Fruit fly (Drosophila melanogaster) whole organism, prepupa: ENCODE measurements around the gene CG7556.
A peak's percentile ranks its signal among the peaks of the same experiment; 100 is the strongest.

Experiments used
- Blimp-1 ChIP-seq: fragments of 200-800 bp; sonication (Bioruptor generic); optimal IDR thresholded peaks from 3 replicates; lab custom pipeline; 2017; ENCODE audit warnings: missing biosample characterization, missing genetic modification characterization, mild to moderate bottlenecking, moderate library complexity, missing genetic modification reagents
- CG10631 ChIP-seq: fragments of 200-800 bp; sonication (Bioruptor generic); optimal IDR thresholded peaks from 2 replicates; lab custom pipeline; 2016; ENCODE audit warnings: missing biosample characterization, missing genetic modification characterization
- CG10669 ChIP-seq: fragments of 200-800 bp; sonication (Bioruptor generic); optimal IDR thresholded peaks from 3 replicates; lab custom pipeline; 2018; ENCODE audit warnings: missing biosample characterization, mild to moderate bottlenecking, missing genetic modification characterization, moderate library complexity
- CG11762 ChIP-seq: fragments of 200-800 bp; sonication (Bioruptor generic); optimal IDR thresholded peaks from 3 replicates; lab custom pipeline; 2016; ENCODE audit warnings: missing biosample characterization, missing genetic modification characterization; ENCODE audit not compliant: insufficient read depth
- CG11902 ChIP-seq: fragments of 200-800 bp; sonication (Bioruptor generic); optimal IDR thresholded peaks from 3 replicates; lab custom pipeline; 2016; ENCODE audit warnings: missing biosample characterization, missing genetic modification characterization
- CG1621 ChIP-seq: fragments of 200-800 bp; sonication (Bioruptor generic); optimal IDR thresholded peaks from 3 replicates; lab custom pipeline; 2018; ENCODE audit warnings: missing biosample characterization, mild to moderate bottlenecking, missing genetic modification characterization
- CG16779 ChIP-seq: fragments of 200-800 bp; sonication (Bioruptor generic); optimal IDR thresholded peaks from 3 replicates; lab custom pipeline; 2017; ENCODE audit warnings: missing biosample characterization, mild to moderate bottlenecking, missing genetic modification characterization
- CG3032 ChIP-seq: fragments of 200-800 bp; optimal IDR thresholded peaks from 2 replicates; lab custom pipeline; 2019; ENCODE audit warnings: missing biosample characterization, mild to moderate bottlenecking, missing genetic modification characterization, moderate library complexity
- CG31627 ChIP-seq: fragments of 200-800 bp; sonication (Bioruptor generic); optimal IDR thresholded peaks from 3 replicates; lab custom pipeline; 2016; ENCODE audit warnings: missing biosample characterization, missing genetic modification characterization
- CG34406 ChIP-seq: fragments of 200-800 bp; sonication (Bioruptor generic); optimal IDR thresholded peaks from 3 replicates; lab custom pipeline; 2016; ENCODE audit warnings: missing biosample characterization, missing genetic modification characterization
- CG3919 ChIP-seq: fragments of 200-800 bp; sonication (Bioruptor generic); optimal IDR thresholded peaks from 3 replicates; lab custom pipeline; 2016; ENCODE audit warnings: missing biosample characterization, missing genetic modification characterization
- CG4318 ChIP-seq: fragments of 200-800 bp; sonication (Bioruptor generic); optimal IDR thresholded peaks from 3 replicates; lab custom pipeline; 2017; ENCODE audit warnings: missing biosample characterization, mild to moderate bottlenecking, missing genetic modification characterization
- CG6163 ChIP-seq: fragments of 200-800 bp; sonication (Bioruptor generic); IDR thresholded peaks from 3 replicates; pipeline ENCODE4 v1.3.6; 2022; ENCODE audit warnings: missing biosample characterization, missing genetic modification characterization
- CG6276 ChIP-seq: fragments of 200-800 bp; sonication (Bioruptor generic); optimal IDR thresholded peaks from 2 replicates; lab custom pipeline; 2017; ENCODE audit warnings: missing biosample characterization, mild to moderate bottlenecking, missing genetic modification characterization
- CG6792 ChIP-seq: fragments of 200-800 bp; sonication (Bioruptor generic); optimal IDR thresholded peaks from 3 replicates; lab custom pipeline; 2016; ENCODE audit warnings: missing biosample characterization, missing genetic modification characterization
- CG6808 ChIP-seq: fragments of 200-800 bp; sonication (Bioruptor generic); optimal IDR thresholded peaks from 3 replicates; lab custom pipeline; 2017; ENCODE audit warnings: missing biosample characterization, missing genetic modification characterization, mild to moderate bottlenecking, moderate library complexity, missing genetic modification reagents
- CG7368 ChIP-seq: fragments of 200-800 bp; sonication (Bioruptor generic); optimal IDR thresholded peaks from 3 replicates; lab custom pipeline; 2016; ENCODE audit warnings: missing biosample characterization, missing genetic modification characterization
- CG9139 ChIP-seq: fragments of 200-800 bp; sonication (Bioruptor generic); optimal IDR thresholded peaks from 3 replicates; lab custom pipeline; 2017; ENCODE audit warnings: missing biosample characterization, mild to moderate bottlenecking, missing genetic modification characterization
- Eip78C ChIP-seq: fragments of 200-800 bp; sonication (Bioruptor generic); peaks from one replicate; lab custom pipeline; 2016; ENCODE audit warnings: missing biosample characterization, missing genetic modification characterization
- Eip93F ChIP-seq: fragments of 200-800 bp; sonication (Bioruptor generic); optimal IDR thresholded peaks from 2 replicates; lab custom pipeline; 2016; ENCODE audit warnings: missing biosample characterization, mild to moderate bottlenecking, missing genetic modification characterization
- Ets21C ChIP-seq: fragments of 200-800 bp; sonication (Bioruptor generic); optimal IDR thresholded peaks from 3 replicates; lab custom pipeline; 2016; ENCODE audit warnings: missing biosample characterization, missing genetic modification characterization
- Ets96B ChIP-seq: fragments of 200-800 bp; optimal IDR thresholded peaks from 2 replicates; lab custom pipeline; 2019; ENCODE audit warnings: missing biosample characterization, mild to moderate bottlenecking, missing genetic modification characterization, moderate library complexity
- Hr38 ChIP-seq: sonication (Bioruptor generic); optimal IDR thresholded peaks from 2 replicates; lab custom pipeline; 2016; ENCODE audit warnings: missing biosample characterization, missing genetic modification characterization
- Hr39 ChIP-seq: fragments of 200-800 bp; sonication (Bioruptor generic); optimal IDR thresholded peaks from 2 replicates; lab custom pipeline; 2016; ENCODE audit warnings: missing biosample characterization, missing genetic modification characterization
- Hr4 ChIP-seq: fragments of 200-800 bp; sonication (Bioruptor generic); optimal IDR thresholded peaks from 3 replicates; lab custom pipeline; 2016; ENCODE audit warnings: missing biosample characterization, missing genetic modification characterization
- Lpt ChIP-seq: fragments of 200-800 bp; sonication (Bioruptor generic); optimal IDR thresholded peaks from 3 replicates; lab custom pipeline; 2016; ENCODE audit warnings: missing biosample characterization, missing genetic modification characterization
- OdsH ChIP-seq: fragments of 200-800 bp; sonication (Bioruptor generic); optimal IDR thresholded peaks from 3 replicates; lab custom pipeline; 2016; ENCODE audit warnings: missing biosample characterization, missing genetic modification characterization
- Smox ChIP-seq: fragments of 200-800 bp; sonication (Bioruptor generic); optimal IDR thresholded peaks from 3 replicates; lab custom pipeline; 2016; ENCODE audit warnings: missing biosample characterization, missing genetic modification characterization
- Sox102F ChIP-seq: fragments of 200-800 bp; sonication (Bioruptor generic); optimal IDR thresholded peaks from 2 replicates; lab custom pipeline; 2016; ENCODE audit warnings: missing biosample characterization, mild to moderate bottlenecking, missing genetic modification characterization
- Sox14 ChIP-seq: fragments of 200-800 bp; sonication (Bioruptor generic); optimal IDR thresholded peaks from 3 replicates; lab custom pipeline; 2016; ENCODE audit warnings: missing biosample characterization, missing genetic modification characterization
- Sox15 ChIP-seq: fragments of 200-800 bp; sonication (Bioruptor generic); optimal IDR thresholded peaks from 3 replicates; lab custom pipeline; 2016; ENCODE audit warnings: missing biosample characterization, missing genetic modification characterization
- acj6 ChIP-seq: fragments of 200-800 bp; sonication (Bioruptor generic); optimal IDR thresholded peaks from 3 replicates; lab custom pipeline; 2016; ENCODE audit warnings: missing biosample characterization, missing genetic modification characterization
- cyc ChIP-seq: fragments of 200-800 bp; sonication (Bioruptor generic); optimal IDR thresholded peaks from 3 replicates; lab custom pipeline; 2016; ENCODE audit warnings: missing biosample characterization, missing genetic modification characterization
- dac ChIP-seq: fragments of 200-800 bp; sonication (Bioruptor generic); optimal IDR thresholded peaks from 2 replicates; lab custom pipeline; 2017; ENCODE audit warnings: missing biosample characterization, mild to moderate bottlenecking, missing genetic modification characterization
- dsx ChIP-seq: fragments of 200-800 bp; optimal IDR thresholded peaks from 3 replicates; lab custom pipeline; 2019; ENCODE audit warnings: missing biosample characterization, mild to moderate bottlenecking, missing genetic modification characterization, moderate library complexity; ENCODE audit not compliant: poor library complexity, severe bottlenecking
- eg ChIP-seq: fragments of 200-800 bp; sonication (Bioruptor generic); IDR thresholded peaks from 3 replicates; pipeline ENCODE4 v1.3.6; 2022; ENCODE audit warnings: missing biosample characterization, missing genetic modification characterization
- fd59A ChIP-seq: fragments of 200-800 bp; sonication (Bioruptor generic); optimal IDR thresholded peaks from 2 replicates; lab custom pipeline; 2017; ENCODE audit warnings: missing biosample characterization, mild to moderate bottlenecking, missing genetic modification characterization, missing genetic modification reagents
- fd85E ChIP-seq: fragments of 200-800 bp; sonication (Bioruptor generic); optimal IDR thresholded peaks from 3 replicates; lab custom pipeline; 2016; ENCODE audit warnings: missing biosample characterization, missing genetic modification characterization
- fkh ChIP-seq: fragments of 200-800 bp; sonication (Bioruptor generic); optimal IDR thresholded peaks from 3 replicates; lab custom pipeline; 2017; ENCODE audit warnings: missing biosample characterization, mild to moderate bottlenecking, missing genetic modification characterization, moderate library complexity
- lz ChIP-seq: fragments of 200-800 bp; sonication (Bioruptor generic); optimal IDR thresholded peaks from 3 replicates; lab custom pipeline; 2016; ENCODE audit warnings: missing biosample characterization, missing genetic modification characterization
- net ChIP-seq: fragments of 200-800 bp; sonication (Bioruptor generic); optimal IDR thresholded peaks from 3 replicates; lab custom pipeline; 2016; ENCODE audit warnings: missing biosample characterization, missing genetic modification characterization
- salr ChIP-seq, 2 experiments: fragments of 200-800 bp; sonication (Bioruptor generic); optimal IDR thresholded peaks; 3 replicates each; lab custom pipeline; 2016 to 2018; ENCODE audit warnings: missing biosample characterization in 2 of 2, missing genetic modification characterization in 2 of 2, mild to moderate bottlenecking in 1 of 2
- spab ChIP-seq: fragments of 200-800 bp; sonication (Bioruptor generic); optimal IDR thresholded peaks from 2 replicates; lab custom pipeline; 2017; ENCODE audit warnings: missing biosample characterization, mild to moderate bottlenecking, missing genetic modification characterization, missing genetic modification reagents
- ss ChIP-seq, 2 experiments: fragments of 200-800 bp; sonication (Bioruptor generic); optimal IDR thresholded peaks; 2 replicates in 1 of 2; 3 replicates in 1 of 2; lab custom pipeline; 2017 to 2018; ENCODE audit warnings: mild to moderate bottlenecking in 2 of 2, missing biosample characterization in 2 of 2, missing genetic modification characterization in 2 of 2, moderate library complexity in 1 of 2
- svp ChIP-seq: fragments of 200-800 bp; sonication (Bioruptor generic); peaks from one replicate; lab custom pipeline; 2016; ENCODE audit warnings: missing biosample characterization, missing genetic modification characterization
- topi ChIP-seq: fragments of 200-800 bp; sonication (Bioruptor generic); optimal IDR thresholded peaks from 3 replicates; lab custom pipeline; 2016; ENCODE audit warnings: missing biosample characterization, missing genetic modification characterization
- vri ChIP-seq: fragments of 200-800 bp; sonication (Bioruptor generic); optimal IDR thresholded peaks from 3 replicates; lab custom pipeline; 2016; ENCODE audit warnings: missing biosample characterization, mild to moderate bottlenecking, missing genetic modification characterization

CG7556 gene

dm6 chrX:19162249-19162914 lies 17.2 kb downstream of the CG7556 start (continued):
- no peak for TF ChIP-seq Hr38 (GFP tag; lab: Kevin White, UChicago)
- TF ChIP-seq svp (GFP tag; lab: Kevin White, UChicago) = peak; percentile 95
- TF ChIP-seq Hr4 = peak; percentile 52
- TF ChIP-seq Smox (GFP tag; lab: Kevin White, UChicago) = peak; percentile 81
- TF ChIP-seq fkh (GFP tag; lab: Kevin White, UChicago) = no peak
- peak; percentile 84 for TF ChIP-seq dsx (GFP tag; lab: Kevin White, UChicago)
- TF ChIP-seq CG6163 (GFP tag; lab: Robert Waterston, UW) = 0 out of 3 replicates have a peak, but pooled peaks have one; percentile 20
- peak; percentile 84 for TF ChIP-seq Sox14 (GFP tag; lab: Kevin White, UChicago)
- peak; percentile 81 for TF ChIP-seq lz
- TF ChIP-seq CG34406 (GFP tag; lab: Kevin White, UChicago) = peak; percentile 71
- peak; percentile 66 for TF ChIP-seq Ets96B (tag; lab: Kevin White, UChicago)
- no peak for TF ChIP-seq Eip93F (GFP tag; lab: Kevin White, UChicago)
- TF ChIP-seq CG10631 (GFP tag; lab: Kevin White, UChicago) = peak; percentile 63
- TF ChIP-seq eg (GFP tag; lab: Robert Waterston, UW) = peak; percentile 42; the same call in 1 of the 3 replicates
- peak; percentile 72 for TF ChIP-seq CG1621 (tag; lab: Kevin White, UChicago)
- TF ChIP-seq acj6 (GFP tag; lab: Kevin White, UChicago) = peak; percentile 53
- peak; percentile 11 for TF ChIP-seq fd85E (GFP tag; lab: Kevin White, UChicago)
- TF ChIP-seq net (GFP tag; lab: Kevin White, UChicago) = peak; percentile 62
- TF ChIP-seq CG11902 = peak; percentile 12
- TF ChIP-seq CG10669 (GFP tag; lab: Kevin White, UChicago) = peak; percentile 67
- peak; percentile 77 for TF ChIP-seq OdsH
- no peak for TF ChIP-seq Blimp-1 (GFP tag; lab: Kevin White, UChicago)

DNA sequence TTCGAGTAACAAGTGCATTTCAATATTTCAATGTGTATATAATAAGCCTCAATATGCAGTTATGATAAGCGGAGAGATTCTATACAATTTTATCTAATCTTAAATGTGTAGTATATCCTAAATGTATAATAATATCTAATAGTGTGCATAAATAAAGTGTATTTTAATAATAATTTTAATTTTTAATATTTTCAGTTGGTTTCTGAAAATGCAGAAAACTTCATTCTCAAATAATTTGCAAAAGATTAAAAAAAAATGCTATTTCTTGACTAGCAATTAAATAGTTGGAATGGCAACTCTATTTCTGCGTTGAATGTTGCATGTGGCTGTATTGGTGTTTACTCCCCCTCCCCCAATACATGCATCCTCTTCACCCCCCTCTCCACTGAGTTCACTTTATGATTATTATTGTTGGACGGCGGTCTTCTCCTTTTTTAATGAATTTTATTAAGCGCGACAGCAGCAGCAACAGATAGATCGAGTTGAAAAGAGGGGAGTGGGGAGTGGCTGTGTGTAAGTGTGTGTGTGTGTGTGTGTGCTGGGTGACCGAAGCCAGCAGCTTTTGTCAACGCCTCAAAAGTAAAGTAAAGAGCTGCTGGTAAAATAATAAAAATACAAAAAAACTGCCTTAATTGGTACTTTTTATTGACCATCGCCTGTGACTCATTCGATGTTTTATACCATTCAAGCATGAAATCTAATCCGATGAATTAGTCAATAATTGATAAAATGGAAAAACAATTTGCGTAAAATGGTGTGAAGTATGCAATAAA lies 18.8 kb downstream of the CG7556 start:
- no peak for TF ChIP-seq Ets21C (GFP tag; lab: Kevin White, UChicago)
- TF ChIP-seq CG6276 (GFP tag; lab: Kevin White, UChicago) = no peak
- no peak for TF ChIP-seq vri (GFP tag; lab: Kevin White, UChicago)
- no peak for TF ChIP-seq CG3919 (GFP tag; lab: Kevin White, UChicago)
- peak; percentile 14 for TF ChIP-seq fd59A (GFP tag; lab: Kevin White, UChicago)
- TF ChIP-seq CG3032 (tag; lab: Kevin White, UChicago) = peak; percentile 49
- peak; percentile 85 for TF ChIP-seq Eip78C (GFP tag; lab: Kevin White, UChicago)
- no peak for TF ChIP-seq CG11762 (GFP tag; lab: Kevin White, UChicago)
- no peak for TF ChIP-seq Hr39 (GFP tag; lab: Kevin White, UChicago)
- no peak for TF ChIP-seq topi
- no peak for TF ChIP-seq fd85E (GFP tag; lab: Kevin White, UChicago)
- TF ChIP-seq CG16779 (tag; lab: Kevin White, UChicago) = no peak
- TF ChIP-seq spab (GFP tag; lab: Kevin White, UChicago) = peak; percentile 10
- TF ChIP-seq CG34406 (GFP tag; lab: Kevin White, UChicago) = peak; percentile 8
- TF ChIP-seq cyc (GFP tag; lab: Kevin White, UChicago) = no peak
- no peak for TF ChIP-seq CG9139 (GFP tag; lab: Kevin White, UChicago)
- TF ChIP-seq Lpt (GFP tag; lab: Kevin White, UChicago) = no peak
- TF ChIP-seq dac = no peak
- TF ChIP-seq fkh (GFP tag; lab: Kevin White, UChicago) = no peak
- peak; percentile 58 to 65 for TF ChIP-seq ss (GFP tag; optimal IDR thresholded peaks at IDR 0.05; lab: Kevin White, UChicago)
- TF ChIP-seq net (GFP tag; lab: Kevin White, UChicago) = no peak
- peak; percentile 8 for TF ChIP-seq CG6792
- peak in 1 of 2 experiments; percentile 1 for TF ChIP-seq salr (GFP tag; optimal IDR thresholded peaks at IDR 0.05; lab: Kevin White, UChicago)
- no peak for TF ChIP-seq CG4318
- peak; percentile 8 for TF ChIP-seq CG10631 (GFP tag; lab: Kevin White, UChicago)
- no peak for TF ChIP-seq Sox102F (GFP tag; lab: Kevin White, UChicago)
- TF ChIP-seq CG31627 = no peak
- no peak for TF ChIP-seq CG7368 (GFP tag; lab: Kevin White, UChicago)
- no peak for TF ChIP-seq Sox14 (GFP tag; lab: Kevin White, UChicago)
- peak; percentile 60 for TF ChIP-seq CG6808 (GFP tag; lab: Kevin White, UChicago)
- no peak for TF ChIP-seq Blimp-1 (GFP tag; lab: Kevin White, UChicago)
- no peak for TF ChIP-seq Sox15 (GFP tag; lab: Kevin White, UChicago)
